Fruit fly (Drosophila melanogaster): ENCODE results near the gene Setd3.

dm6 chrX:6998492-6998852, 29.9 kb upstream of the Setd3 start, which contains the start of gene Inx2:
- TF ChIP-seq CG17806 (tag; optimal IDR thresholded peaks at IDR 0.05): no peak
- peak; percentile 58 for TF ChIP-seq CG13204 (GFP tag; optimal IDR thresholded peaks at IDR 0.05)
- TF ChIP-seq gl (tag; optimal IDR thresholded peaks at IDR 0.05): peak; percentile 56
- TF ChIP-seq EcR (GFP tag; optimal IDR thresholded peaks at IDR 0.05): peak; percentile 64
- peak; percentile 80 for TF ChIP-seq CG12605 (GFP tag; IDR thresholded peaks at IDR 0.05)
- TF ChIP-seq fd96Ca (GFP tag; IDR thresholded peaks at IDR 0.05): 0 out of 3 replicates have a peak, but pooled peaks have one; percentile 28
- TF ChIP-seq Pif1A (GFP tag; optimal IDR thresholded peaks at IDR 0.05): peak; percentile 58
- no peak for TF ChIP-seq D1 (tag; optimal IDR thresholded peaks at IDR 0.05)
- no peak for TF ChIP-seq CG9948 (tag; optimal IDR thresholded peaks at IDR 0.05)
- no peak for TF ChIP-seq Snoo (tag; optimal IDR thresholded peaks at IDR 0.05)
- no peak for TF ChIP-seq CG34367 (tag; optimal IDR thresholded peaks at IDR 0.05)

Data from whole organism, pupa.